Fruit fly (Drosophila melanogaster): Measurements from ENCODE around the gene CG32192.

CG32192 gene

dm6 chr3L:18010418-18010883 lies 29.7 kb upstream of the CG32192 start:
- TF ChIP-seq brk (GFP tag; optimal IDR thresholded peaks at IDR 0.05) (no peak), dl (GFP tag; optimal IDR thresholded peaks at IDR 0.05; ENCODE audit: insufficient read depth in 1 of 2, partially characterized antibody in 2 of 2) (no peak), pan (optimal IDR thresholded peaks at IDR 0.05) (no peak), fru (GFP tag; optimal IDR thresholded peaks at IDR 0.05) (peak; percentile 36), N (GFP tag; optimal IDR thresholded peaks at IDR 0.05) (no peak), Rel (GFP tag; optimal IDR thresholded peaks at IDR 0.05) (no peak), Rel (tag; optimal IDR thresholded peaks at IDR 0.05) (peak; percentile 58), br (GFP tag; optimal IDR thresholded peaks at IDR 0.05) (peak; percentile 2), Sp1 (GFP tag; optimal IDR thresholded peaks at IDR 0.05) (peak; percentile 39), Vsx2 (GFP tag; optimal IDR thresholded peaks at IDR 0.05; ENCODE audit: partially characterized antibody) (peak; percentile 3), Dif (GFP tag; optimal IDR thresholded peaks at IDR 0.05; ENCODE audit: partially characterized antibody) (no peak), psq (GFP tag; optimal IDR thresholded peaks at IDR 0.05) (peak; percentile 98), Abd-B (GFP tag; optimal IDR thresholded peaks at IDR 0.05) (no peak)

dm6 chr3L:18011715-18012512 lies 28.2 kb upstream of the CG32192 start:
- peak; percentile 100 for TF ChIP-seq h (GFP tag; optimal IDR thresholded peaks at IDR 0.05)
- TF ChIP-seq Hnf4 (GFP tag; optimal IDR thresholded peaks at IDR 0.05) = peak; percentile 99
- peak; percentile 96 for TF ChIP-seq CG9705 (GFP tag; optimal IDR thresholded peaks at IDR 0.05)
- TF ChIP-seq Dif (GFP tag; optimal IDR thresholded peaks at IDR 0.05; ENCODE audit: partially characterized antibody) = no peak
- peak; percentile 99 for TF ChIP-seq dmrt93B (GFP tag; optimal IDR thresholded peaks at IDR 0.05)
- peak; percentile 97 to 98 for TF ChIP-seq foxo (GFP tag; optimal IDR thresholded peaks at IDR 0.05)
- peak; percentile 99 for TF ChIP-seq Sp1 (GFP tag; optimal IDR thresholded peaks at IDR 0.05)
- peak; percentile 99 for TF ChIP-seq sage (GFP tag; optimal IDR thresholded peaks at IDR 0.05)
- TF ChIP-seq Dfd (GFP tag; optimal IDR thresholded peaks at IDR 0.05) = peak; percentile 59
- peak; percentile 100 for TF ChIP-seq OdsH (GFP tag; optimal IDR thresholded peaks at IDR 0.05)
- peak; percentile 74 for TF ChIP-seq jim (GFP tag; optimal IDR thresholded peaks at IDR 0.05)
- peak; percentile 100 for TF ChIP-seq psq (GFP tag; optimal IDR thresholded peaks at IDR 0.05)
- peak; percentile 99 for TF ChIP-seq Hr83 (GFP tag; optimal IDR thresholded peaks at IDR 0.05; ENCODE audit: poor library complexity, severe bottlenecking)
- peak; percentile 98 for TF ChIP-seq brk (GFP tag; optimal IDR thresholded peaks at IDR 0.05)
- TF ChIP-seq Abd-B (GFP tag; optimal IDR thresholded peaks at IDR 0.05) = no peak
- no peak for TF ChIP-seq sv (GFP tag; optimal IDR thresholded peaks at IDR 0.05)
- no peak for TF ChIP-seq lola (GFP tag; optimal IDR thresholded peaks at IDR 0.05)
- no peak for TF ChIP-seq pan (optimal IDR thresholded peaks at IDR 0.05)
- peak; percentile 93 for TF ChIP-seq fru (GFP tag; optimal IDR thresholded peaks at IDR 0.05)
- TF ChIP-seq ey (GFP tag; optimal IDR thresholded peaks at IDR 0.05) = peak; percentile 99
- peak; percentile 99 for TF ChIP-seq HLH106 (tag; optimal IDR thresholded peaks at IDR 0.05)
- TF ChIP-seq br (GFP tag; optimal IDR thresholded peaks at IDR 0.05) = peak; percentile 100
- TF ChIP-seq CrebA (GFP tag; optimal IDR thresholded peaks at IDR 0.05; ENCODE audit: borderline replicate concordance) = no peak
- TF ChIP-seq dl (GFP tag; optimal IDR thresholded peaks at IDR 0.05; ENCODE audit: insufficient read depth in 1 of 2, partially characterized antibody in 2 of 2) = no peak
- TF ChIP-seq rgr (GFP tag; optimal IDR thresholded peaks at IDR 0.05) = peak; percentile 99
- TF ChIP-seq woc (GFP tag; optimal IDR thresholded peaks at IDR 0.05) = peak; percentile 98
- no peak for TF ChIP-seq Myc (optimal IDR thresholded peaks at IDR 0.05)
- peak; percentile 99 for TF ChIP-seq Jra (GFP tag; optimal IDR thresholded peaks at IDR 0.05)
- TF ChIP-seq Hr78 (GFP tag; optimal IDR thresholded peaks at IDR 0.05) = no peak
- TF ChIP-seq CG32264 (GFP tag; optimal IDR thresholded peaks at IDR 0.05) = peak; percentile 99
- TF ChIP-seq Vsx2 (GFP tag; optimal IDR thresholded peaks at IDR 0.05; ENCODE audit: partially characterized antibody) = no peak
- peak; percentile 99 for TF ChIP-seq tai (GFP tag; optimal IDR thresholded peaks at IDR 0.05)
- TF ChIP-seq Mio (GFP tag; optimal IDR thresholded peaks at IDR 0.05) = peak; percentile 93
- no peak for TF ChIP-seq usp (GFP tag; optimal IDR thresholded peaks at IDR 0.05)
- peak; percentile 97 for TF ChIP-seq GATAd (GFP tag; optimal IDR thresholded peaks at IDR 0.05)
- TF ChIP-seq dsf (GFP tag; optimal IDR thresholded peaks at IDR 0.05; ENCODE audit: borderline replicate concordance) = peak; percentile 97
- TF ChIP-seq N (GFP tag; optimal IDR thresholded peaks at IDR 0.05) = no peak
- TF ChIP-seq Rel (GFP tag; optimal IDR thresholded peaks at IDR 0.05) = peak; percentile 96
- peak; percentile 90 for TF ChIP-seq Rel (tag; optimal IDR thresholded peaks at IDR 0.05)

All from whole organism, wandering third instar larva.